Fruit fly (Drosophila melanogaster) ovary, adult (tissue): ENCODE results near the gene Lcp65Ae.
"Not testable (repeated sequence)": the region's sequence is repeated elsewhere in the genome, so short reads cannot be mapped to it uniquely, and the experiment has no call there.

Experiments used
- CG17801 ChIP-seq: fragments of 200-800 bp; optimal IDR thresholded peaks from 2 replicates; lab custom pipeline; 2019; ENCODE audit warnings: missing biosample characterization, mild to moderate bottlenecking, missing genetic modification characterization, moderate library complexity; ENCODE audit not compliant: partially characterized antibody

Gene Lcp65Ae

DNA sequence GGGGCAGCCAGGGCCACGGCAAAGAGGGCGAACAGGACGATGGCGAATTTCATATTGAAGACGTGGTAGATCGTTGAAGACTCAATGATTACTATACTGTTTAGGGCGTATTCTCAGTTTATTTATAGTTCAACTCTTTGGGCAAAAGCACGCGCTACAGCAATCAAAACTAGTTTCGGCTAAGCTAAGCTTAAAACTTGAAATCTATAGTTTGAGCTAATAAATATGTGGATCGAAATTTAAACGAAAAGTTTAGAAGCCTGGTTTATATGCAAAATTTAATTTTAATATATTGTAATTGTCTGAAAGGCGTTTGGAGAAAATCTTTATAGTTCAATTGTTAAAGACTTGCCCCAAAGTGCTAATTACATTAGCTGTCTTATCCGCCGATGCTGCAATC, 10.0 kb upstream of the Lcp65Ae start, which contains the start of gene Cpr65Ax1:
TSS of gene Cpr65Ax1 (minus strand) at position 101 of the 400 bp plus-strand sequence.
- TF ChIP-seq CG17801 = not testable (repeated sequence)

DNA sequence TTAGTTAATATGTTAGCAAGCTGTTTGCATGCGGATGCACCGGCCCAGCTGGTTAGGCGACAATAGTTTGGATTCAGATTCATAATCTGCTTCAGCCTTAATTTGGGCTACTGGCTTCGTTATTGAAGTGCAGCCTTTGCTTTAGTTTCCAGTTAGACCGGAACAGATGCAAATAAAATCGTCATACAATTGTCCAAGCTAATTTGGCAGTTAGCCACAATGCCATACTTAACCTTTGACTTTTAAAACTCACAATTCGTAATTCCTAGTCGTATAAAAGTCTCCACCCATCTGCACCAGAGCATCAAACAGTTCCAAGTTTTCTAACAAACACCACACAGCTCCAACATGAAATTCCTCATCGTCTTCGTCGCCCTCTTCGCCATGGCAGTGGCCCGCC, 8.5 kb upstream of the Lcp65Ae start, which contains the start of gene Lcp65Ab2:
TSS of gene Lcp65Ab2 (plus strand) at position 301 of the 400 bp plus-strand sequence.
- TF ChIP-seq CG17801 = not testable (repeated sequence)

DNA sequence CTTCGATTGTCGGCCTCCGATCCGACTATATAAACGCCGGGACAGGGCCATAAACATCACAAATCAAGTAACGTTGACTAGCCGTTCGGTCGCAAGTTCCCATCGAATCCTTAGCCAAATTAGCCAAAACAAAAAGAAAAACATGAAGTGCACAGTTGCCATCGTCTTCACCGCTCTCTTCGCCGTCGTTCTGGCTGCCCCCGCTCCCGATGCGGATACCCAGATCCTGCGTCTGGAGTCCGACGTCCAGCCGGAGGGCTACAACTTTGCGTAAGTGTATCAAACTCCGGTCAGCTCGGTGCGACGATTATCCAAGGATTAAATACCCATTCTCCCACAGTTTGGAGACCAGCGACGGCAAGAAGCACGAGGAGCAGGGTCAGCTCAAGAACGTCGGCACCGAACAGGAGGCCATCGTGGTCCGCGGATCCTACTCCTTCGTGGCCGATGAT, 6.9 kb upstream of the Lcp65Ae start, which contains the start of gene Lcp65Ac:
TSS of gene Lcp65Ac (plus strand) at position 51 of the 452 bp plus-strand sequence.
- no peak for TF ChIP-seq CG17801

DNA sequence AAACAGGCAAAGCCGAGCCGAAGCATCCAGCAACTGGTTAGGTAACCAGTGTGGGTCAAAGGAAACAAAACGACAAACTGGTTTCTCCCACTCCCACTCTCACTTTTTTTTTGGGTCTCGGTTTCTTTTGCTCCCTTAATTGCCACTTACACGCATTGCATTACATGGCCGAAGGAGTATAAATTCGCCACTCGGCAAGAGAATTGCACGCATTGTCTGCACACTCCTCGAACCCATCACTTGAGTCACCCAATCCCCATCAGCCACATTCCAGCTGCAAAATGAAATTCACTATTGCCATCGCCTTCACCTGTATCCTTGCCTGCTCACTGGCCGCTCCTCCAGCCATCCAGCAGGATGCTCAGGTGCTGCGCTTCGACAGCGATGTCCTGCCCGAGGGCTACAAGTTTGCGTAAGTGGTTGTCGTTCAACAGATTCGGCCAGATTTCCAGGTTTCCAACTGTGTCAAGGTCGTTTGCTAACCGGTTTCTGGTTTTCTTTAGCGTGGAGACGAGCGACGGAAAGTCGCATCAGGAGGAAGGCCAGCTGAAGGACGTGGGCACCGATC, 5.4 kb upstream of the Lcp65Ae start, which contains the start of gene Lcp65Ad:
TSS of gene Lcp65Ad (plus strand) at position 208 of the 568 bp plus-strand sequence.
- TF ChIP-seq CG17801 = no peak

DNA sequence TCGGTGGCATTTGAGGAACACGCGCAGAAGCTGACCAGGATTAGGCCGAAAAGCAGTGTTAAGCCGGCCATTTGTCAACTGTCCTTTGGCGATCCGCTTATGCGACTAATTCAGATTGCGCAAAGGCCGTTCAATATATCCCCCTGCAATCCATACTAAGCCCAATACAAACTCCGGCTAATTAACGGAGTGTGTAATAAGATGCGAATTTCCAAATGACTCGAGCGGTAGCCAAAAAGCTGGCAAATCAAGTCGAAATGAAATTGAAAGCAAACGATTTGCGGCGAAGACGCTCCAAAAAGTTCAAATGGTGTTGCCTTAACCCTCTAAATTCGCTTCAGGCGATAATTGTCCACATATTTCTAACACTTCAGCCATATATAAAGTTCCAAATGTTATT, 4.4 kb upstream of the Lcp65Ae start, which contains the start of gene Cpr65Aw:
TSS of gene Cpr65Aw (minus strand) at position 101 of the 400 bp plus-strand sequence.
- no peak for TF ChIP-seq CG17801

DNA sequence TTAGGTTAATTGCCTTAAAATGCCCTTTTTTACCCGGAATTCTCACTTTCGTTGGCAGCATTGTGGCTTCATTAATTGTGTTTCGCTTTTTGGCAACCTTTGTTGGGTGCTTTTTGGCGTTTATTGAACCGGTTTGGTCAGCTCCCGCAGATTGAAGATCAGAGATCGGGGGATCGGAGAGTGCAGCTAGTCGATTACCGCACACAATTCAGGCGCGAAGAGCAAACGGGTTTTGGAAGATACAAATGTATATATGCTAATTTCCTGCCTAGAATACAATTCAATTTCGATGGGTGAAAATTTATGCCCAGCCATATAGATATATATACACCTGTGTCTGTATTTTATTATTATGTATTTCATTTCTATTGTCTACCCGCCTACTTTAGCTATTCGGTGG, 3.6 kb upstream of the Lcp65Ae start:
- TF ChIP-seq CG17801 = no peak

DNA sequence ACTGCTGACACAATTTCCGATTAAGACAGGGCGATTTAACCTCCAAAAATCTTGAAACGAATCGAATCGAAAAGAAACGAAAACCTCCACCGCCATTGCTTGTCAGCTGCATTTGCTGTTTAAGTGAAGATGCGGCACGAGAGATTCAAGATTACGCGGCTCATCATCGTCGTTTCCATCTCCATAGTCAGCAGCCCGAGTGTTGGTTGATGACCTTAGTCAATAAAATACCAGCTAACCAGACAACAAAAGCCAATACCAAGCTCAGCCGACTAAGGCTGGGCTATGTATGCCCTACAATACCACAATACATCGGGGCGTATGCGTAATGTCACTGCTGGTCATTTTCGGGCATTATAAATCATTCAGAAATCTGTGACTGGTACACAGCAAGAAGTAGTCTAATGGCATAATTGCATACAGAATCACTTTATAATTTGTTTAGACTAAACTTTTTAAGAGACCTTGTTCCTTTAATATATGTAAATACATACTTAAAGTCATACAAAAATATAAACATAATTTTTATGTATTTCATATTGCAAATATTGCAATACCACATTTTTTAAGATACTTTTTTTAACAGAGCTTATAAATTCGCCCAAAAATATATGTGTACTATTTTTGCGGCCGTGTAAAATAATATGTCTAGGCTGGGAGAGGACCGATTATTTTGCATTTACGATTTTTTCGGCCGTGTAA, 3.0 kb upstream of the Lcp65Ae start:
- TF ChIP-seq CG17801 = no peak

DNA sequence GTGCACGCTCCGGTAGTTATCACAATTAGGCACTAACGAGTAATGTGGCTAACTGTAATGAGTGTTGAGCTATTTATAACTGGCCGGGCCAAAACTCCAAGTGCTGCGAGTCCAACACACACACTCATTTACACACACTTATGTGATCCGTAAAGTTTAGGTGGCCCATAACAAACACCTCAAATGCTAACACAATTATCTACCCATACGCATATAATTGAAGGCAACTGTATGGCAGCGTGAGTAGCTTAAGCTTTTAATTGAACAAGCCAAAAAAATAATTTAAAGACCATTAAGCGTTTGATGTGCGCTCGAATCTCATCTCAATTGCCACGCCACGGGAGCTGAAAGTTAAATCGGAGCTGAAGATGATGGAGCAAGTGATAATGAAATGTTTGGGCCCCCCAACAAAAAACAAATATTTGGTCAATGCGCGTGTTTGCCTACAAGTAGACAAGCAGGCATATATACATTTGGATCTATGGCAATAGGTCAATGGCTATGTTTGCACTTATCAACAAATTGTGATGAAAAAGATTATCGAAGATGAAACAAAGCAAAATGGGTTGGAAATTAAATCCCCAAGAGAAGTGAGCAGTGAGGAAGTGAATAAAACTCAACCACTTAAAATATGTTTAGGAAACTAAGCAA, 2.1 kb upstream of the Lcp65Ae start, which contains the start of gene Cpr65Av:
TSS of gene Cpr65Av (minus strand) at position 51 of the 651 bp plus-strand sequence.
- TF ChIP-seq CG17801 = no peak

DNA sequence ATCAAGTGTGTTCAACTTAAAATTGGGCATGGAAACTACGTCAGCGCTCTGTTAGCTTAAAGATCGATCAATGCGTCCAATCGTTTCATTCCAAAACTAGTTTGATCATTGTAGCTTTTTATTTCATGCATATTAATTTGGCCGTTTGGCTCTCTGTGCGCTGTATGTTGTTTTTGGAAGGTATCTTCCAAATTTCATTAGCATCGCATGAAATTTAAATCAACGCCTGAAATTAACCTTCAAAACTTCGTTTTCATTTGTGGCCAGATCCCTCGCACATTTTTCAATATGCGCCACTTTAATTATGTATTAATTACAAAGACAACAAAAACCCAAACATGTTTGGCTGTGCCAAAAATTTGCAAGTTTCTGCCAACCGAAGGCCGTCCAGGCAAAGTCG, 668 bp upstream of the Lcp65Ae start:
- no peak for TF ChIP-seq CG17801

DNA sequence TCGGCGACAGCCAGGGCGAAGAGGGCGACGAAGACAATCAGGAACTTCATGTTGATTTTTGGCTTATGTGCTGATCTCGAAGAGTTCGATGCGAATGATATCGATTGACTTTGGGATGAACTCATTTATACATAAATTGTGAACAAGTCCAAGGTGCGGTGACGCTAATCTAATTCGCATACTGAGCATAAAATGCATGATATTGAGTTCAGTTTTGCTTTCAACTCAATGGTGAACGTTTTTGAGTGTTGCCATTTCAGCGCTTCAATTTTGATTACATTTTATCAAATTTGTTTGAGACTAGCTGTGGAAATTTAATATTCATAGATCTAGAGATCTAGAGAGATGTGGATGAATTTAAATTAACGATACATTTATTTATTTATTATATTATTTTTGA, 1.2 kb downstream of the Lcp65Ae start, which contains the start of gene Lcp65Af:
TSS of gene Lcp65Af (minus strand) at position 101 of the 400 bp plus-strand sequence.
- no peak for TF ChIP-seq CG17801

DNA sequence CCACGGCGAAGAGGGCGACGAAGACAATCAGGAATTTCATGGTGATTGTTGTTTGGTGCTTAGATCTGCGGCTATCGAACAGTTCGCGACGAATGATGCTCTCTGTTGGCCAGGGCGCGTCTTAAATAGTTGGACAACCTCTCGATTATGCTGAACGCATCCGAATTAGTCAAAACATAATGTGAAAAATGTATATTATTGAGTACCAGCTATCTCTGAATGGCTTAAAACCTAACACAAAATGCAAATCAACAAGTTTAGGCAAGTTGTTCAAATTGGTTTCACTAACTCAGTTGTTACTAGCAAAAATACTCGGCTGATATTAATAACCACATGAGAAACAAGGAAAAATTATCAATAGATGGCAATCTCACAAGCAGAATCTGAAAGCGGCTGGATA, 2.7 kb downstream of the Lcp65Ae start, which contains the start of gene Lcp65Ag1:
TSS of gene Lcp65Ag1 (minus strand) at position 101 of the 400 bp plus-strand sequence.
- TF ChIP-seq CG17801 = no peak

DNA sequence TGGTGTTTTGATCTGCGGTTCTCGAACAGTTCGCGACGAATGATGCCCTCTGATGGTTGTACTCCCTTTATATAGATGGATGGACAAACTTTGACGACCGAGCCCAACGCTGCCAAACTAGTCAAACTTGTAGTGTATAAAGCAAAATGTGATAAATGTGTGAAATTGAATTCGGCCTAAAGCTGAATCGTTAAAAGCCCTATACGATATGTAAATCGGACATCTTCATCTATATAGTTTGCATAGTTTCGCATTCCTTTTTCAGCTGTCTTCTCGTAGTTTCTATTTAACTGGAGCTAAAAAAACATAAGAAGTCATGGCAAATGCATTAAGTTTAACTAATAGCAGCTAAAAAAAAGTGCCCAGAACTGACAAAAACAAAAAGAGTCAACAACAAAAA, 4.4 kb downstream of the Lcp65Ae start, which contains the start of gene Lcp65Ag2:
TSS of gene Lcp65Ag2 (minus strand) at position 48 of the 400 bp plus-strand sequence.
- no peak for TF ChIP-seq CG17801

DNA sequence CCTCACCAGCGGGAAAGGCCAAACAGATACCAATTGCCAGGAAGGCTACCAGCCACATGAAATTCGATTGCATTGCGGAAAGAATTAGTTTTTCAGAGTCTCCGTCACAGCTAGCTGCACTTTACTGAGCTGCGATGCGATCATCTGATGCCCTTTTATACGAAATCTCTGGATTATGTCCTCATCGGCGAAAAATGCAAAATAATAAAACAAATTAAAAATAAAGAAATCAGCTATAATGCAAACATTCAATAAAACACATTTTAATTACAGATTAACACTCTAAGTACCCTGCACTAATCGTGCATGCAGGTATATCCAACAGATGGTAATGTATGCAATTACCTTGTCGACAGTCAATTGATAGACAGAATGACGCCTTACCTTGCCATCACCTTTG, 5.9 kb downstream of the Lcp65Ae start, which contains the start of gene Cpr65Au:
TSS of gene Cpr65Au (minus strand) at position 101 of the 400 bp plus-strand sequence.
- no peak for TF ChIP-seq CG17801

DNA sequence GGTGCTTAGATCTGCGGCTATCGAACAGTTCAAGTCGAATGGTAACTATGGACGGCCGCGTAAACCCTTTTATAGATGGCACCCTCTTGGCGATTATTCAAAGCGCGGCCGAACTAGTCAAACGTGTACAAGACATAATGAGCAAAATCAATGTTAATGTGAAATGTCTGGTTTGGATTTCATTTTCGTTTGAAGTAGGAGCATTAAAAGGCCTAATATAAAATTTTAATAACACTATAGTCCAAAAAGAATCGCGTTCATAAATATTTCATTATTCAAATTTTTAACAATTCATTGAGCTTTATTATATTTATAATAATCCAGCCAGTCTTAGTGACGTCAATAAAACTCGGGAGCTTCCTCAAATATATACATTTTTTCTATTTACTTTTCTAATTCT, 7.0 kb downstream of the Lcp65Ae start, which contains the start of gene Lcp65Ag3:
TSS of gene Lcp65Ag3 (minus strand) at position 46 of the 400 bp plus-strand sequence.
- no peak for TF ChIP-seq CG17801

DNA sequence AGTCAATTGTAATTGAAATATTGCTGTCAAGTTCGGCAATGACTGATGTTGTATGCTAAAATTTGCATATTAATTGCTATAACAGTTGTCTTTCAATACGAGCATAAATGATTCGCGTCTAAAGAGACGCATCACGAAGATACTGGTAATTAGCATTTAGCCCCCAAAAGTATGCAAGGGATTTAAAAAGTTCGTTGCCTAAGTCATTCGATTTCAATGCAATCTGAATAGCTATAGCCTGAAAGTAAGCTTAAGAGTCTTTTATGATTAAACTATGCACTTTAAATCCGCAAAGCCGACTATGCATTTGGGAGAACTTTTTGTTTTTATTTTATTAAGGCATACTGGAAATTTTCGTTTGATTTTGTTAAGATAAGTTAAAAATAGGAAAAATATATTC, 8.3 kb downstream of the Lcp65Ae start:
- no peak for TF ChIP-seq CG17801

DNA sequence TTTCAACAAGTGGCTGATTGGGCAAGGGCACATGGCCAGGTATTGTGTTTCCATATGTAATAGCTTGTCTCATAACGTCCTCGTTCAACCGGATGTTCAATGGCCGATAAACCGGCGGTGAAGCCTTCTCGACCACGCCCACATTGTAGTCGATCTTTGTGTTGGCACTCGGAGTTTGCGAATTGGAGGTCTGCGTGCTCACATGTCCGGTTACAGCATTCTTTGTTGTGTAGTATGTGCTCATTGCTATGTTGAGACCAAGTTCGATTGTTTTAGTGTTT, 12.6 kb downstream of the Lcp65Ae start:
- TF ChIP-seq CG17801 = no peak
